Worm (Caenorhabditis elegans): ENCODE data around the gene C43H6.6.

C43H6.6 gene

ce11 chrX:2368042-2368814 is 26.9 kb upstream of the C43H6.6 start (continued):
- TF ChIP-seq egl-27 (tag; optimal IDR thresholded peaks at IDR 0.05): no peak
- no peak for TF ChIP-seq attf-4 (tag; optimal IDR thresholded peaks at IDR 0.05)
- no peak for TF ChIP-seq nhr-237 (tag; optimal IDR thresholded peaks at IDR 0.05)
- no peak for TF ChIP-seq ceh-82 (tag; optimal IDR thresholded peaks at IDR 0.05)
- TF ChIP-seq daf-8 (GFP tag; IDR thresholded peaks at IDR 0.05): no peak
- no peak for TF ChIP-seq lin-1 (GFP tag; IDR thresholded peaks at IDR 0.05)
- peak in 1 of 2 experiments; percentile 15 for TF ChIP-seq lsy-2 (tag; optimal IDR thresholded peaks at IDR 0.05)
- no peak for TF ChIP-seq dmd-9 (GFP tag; IDR thresholded peaks at IDR 0.05)
- peak; percentile 74 for TF ChIP-seq nhr-25 (tag; optimal IDR thresholded peaks at IDR 0.05; ENCODE audit: borderline replicate concordance, insufficient read depth)
- TF ChIP-seq daf-19 (GFP tag; conservative IDR thresholded peaks at IDR 0.05): no peak
- TF ChIP-seq hmg-1.1 (GFP tag; IDR thresholded peaks at IDR 0.05): no peak
- no peak for TF ChIP-seq lin-13 (GFP tag; optimal IDR thresholded peaks at IDR 0.05)
- no peak for TF ChIP-seq ZK337.2 (GFP tag; IDR thresholded peaks at IDR 0.05)
- no peak for TF ChIP-seq ztf-11 (tag; optimal IDR thresholded peaks at IDR 0.05)
- TF ChIP-seq nhr-102 (tag; optimal IDR thresholded peaks at IDR 0.05): no peak
- peak; percentile 42 for TF ChIP-seq mep-1 (tag; optimal IDR thresholded peaks at IDR 0.05)
- peak; percentile 24 for TF ChIP-seq mxl-3 (GFP tag; optimal IDR thresholded peaks at IDR 0.05)
- no peak for TF ChIP-seq spr-3 (GFP tag; optimal IDR thresholded peaks at IDR 0.05)
- peak; percentile 84 for TF ChIP-seq aha-1 (tag)
- no peak for TF ChIP-seq T26A8.4 (GFP tag; IDR thresholded peaks at IDR 0.05)
- no peak for TF ChIP-seq vab-7 (GFP tag; IDR thresholded peaks at IDR 0.05)
- peak; percentile 4 for TF ChIP-seq rbr-2 (tag; optimal IDR thresholded peaks at IDR 0.05)
- TF ChIP-seq ZK546.5 (tag; optimal IDR thresholded peaks at IDR 0.05): no peak
- no peak for TF ChIP-seq Y75B8A.6 (GFP tag; IDR thresholded peaks at IDR 0.05)
- no peak for TF ChIP-seq snpc-1.2 (GFP tag; IDR thresholded peaks at IDR 0.05)

DNA sequence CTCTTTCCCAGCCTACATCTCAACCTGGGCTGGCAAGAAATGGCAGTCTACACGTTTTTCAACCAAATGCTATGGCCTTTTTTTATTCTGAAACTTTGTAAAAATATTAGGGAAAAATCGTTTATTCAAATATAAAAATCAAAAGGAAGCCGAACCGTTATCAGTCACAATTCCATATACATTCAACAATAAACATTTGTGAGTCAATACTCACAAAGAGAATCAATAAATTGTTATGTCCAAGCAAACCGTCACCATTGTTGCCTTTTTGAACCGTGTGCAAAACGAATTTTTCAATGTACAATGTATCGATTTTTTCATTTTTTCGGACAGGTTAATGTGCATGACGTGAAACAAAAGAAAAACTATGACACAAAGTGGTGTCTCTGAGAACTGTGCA is 26.0 kb upstream of the C43H6.6 start:
- no peak for TF ChIP-seq dpl-1 (GFP tag; optimal IDR thresholded peaks at IDR 0.05)
- no peak for TF ChIP-seq gei-8 (GFP tag; optimal IDR thresholded peaks at IDR 0.05)
- peak; percentile 29 for TF ChIP-seq dve-1 (tag; optimal IDR thresholded peaks at IDR 0.05; ENCODE audit: insufficient read depth)
- TF ChIP-seq daf-16 (GFP tag; optimal IDR thresholded peaks at IDR 0.05): no peak
- TF ChIP-seq daf-16 (tag; optimal IDR thresholded peaks at IDR 0.05): peak; percentile 89
- TF ChIP-seq php-3 (GFP tag; IDR thresholded peaks at IDR 0.05): 0 out of 2 replicates have a peak, but pooled peaks have one; percentile 23
- no peak for TF ChIP-seq zfp-3 (GFP tag; conservative IDR thresholded peaks at IDR 0.05)

ce11 chrX:2370655-2371054 is 24.4 kb upstream of the C43H6.6 start:
- TF ChIP-seq nhr-28 (tag; optimal IDR thresholded peaks at IDR 0.05): peak; percentile 54
- no peak for TF ChIP-seq nhr-77 (tag; optimal IDR thresholded peaks at IDR 0.05)
- TF ChIP-seq mxl-3 (GFP tag; optimal IDR thresholded peaks at IDR 0.05): peak; percentile 38
- TF ChIP-seq daf-16 (GFP tag; optimal IDR thresholded peaks at IDR 0.05): no peak
- peak; percentile 72 for TF ChIP-seq daf-16 (tag; optimal IDR thresholded peaks at IDR 0.05)
- no peak for TF ChIP-seq unc-39 (tag; optimal IDR thresholded peaks at IDR 0.05)
- TF ChIP-seq mes-2 (tag; optimal IDR thresholded peaks at IDR 0.05; ENCODE audit: poor library complexity, severe bottlenecking): peak; percentile 3
- TF ChIP-seq pqm-1 (tag; optimal IDR thresholded peaks at IDR 0.05): peak; percentile 82
- TF ChIP-seq ceh-62 (tag; optimal IDR thresholded peaks at IDR 0.05): no peak
- peak; percentile 39 for TF ChIP-seq dve-1 (tag; optimal IDR thresholded peaks at IDR 0.05; ENCODE audit: insufficient read depth)
- TF ChIP-seq php-3 (GFP tag; IDR thresholded peaks at IDR 0.05): peak; percentile 43; the same call in 1 of the 2 replicates
- no peak for TF ChIP-seq arid-1 (GFP tag; conservative IDR thresholded peaks at IDR 0.05)
- peak; percentile 38 for TF ChIP-seq hlh-11 (tag; optimal IDR thresholded peaks at IDR 0.05)

Measured in whole organism, L4 larva.